Worm (Caenorhabditis elegans) whole organism, late embryonic: ENCODE data around the gene ceh-43.

Experiments used
- ceh-18 ChIP-seq: sonication (generic microtip); optimal IDR thresholded peaks from 2 replicates; lab custom pipeline; 2016; ENCODE audit warnings: missing genetic modification characterization, missing compliant biosample characterization
- fkh-10 ChIP-seq: fragments of 150-350 bp; optimal IDR thresholded peaks from 2 replicates; lab custom pipeline; 2014; ENCODE audit warnings: missing biosample characterization, missing genetic modification reagents, missing genetic modification characterization
- nfya-1 ChIP-seq: sonication (generic microtip); optimal IDR thresholded peaks from 2 replicates; lab custom pipeline; 2017; ENCODE audit warnings: missing genetic modification characterization, mild to moderate bottlenecking, missing compliant biosample characterization, antibody characterized with exemption, moderate library complexity
- nhr-11 ChIP-seq: fragments of 150-350 bp; optimal IDR thresholded peaks from 2 replicates; lab custom pipeline; 2014; ENCODE audit warnings: missing biosample characterization, missing genetic modification characterization
- unc-86 ChIP-seq: sonication (generic microtip); optimal IDR thresholded peaks from 2 replicates; lab custom pipeline; 2016; ENCODE audit warnings: missing genetic modification characterization, missing compliant biosample characterization

DNA sequence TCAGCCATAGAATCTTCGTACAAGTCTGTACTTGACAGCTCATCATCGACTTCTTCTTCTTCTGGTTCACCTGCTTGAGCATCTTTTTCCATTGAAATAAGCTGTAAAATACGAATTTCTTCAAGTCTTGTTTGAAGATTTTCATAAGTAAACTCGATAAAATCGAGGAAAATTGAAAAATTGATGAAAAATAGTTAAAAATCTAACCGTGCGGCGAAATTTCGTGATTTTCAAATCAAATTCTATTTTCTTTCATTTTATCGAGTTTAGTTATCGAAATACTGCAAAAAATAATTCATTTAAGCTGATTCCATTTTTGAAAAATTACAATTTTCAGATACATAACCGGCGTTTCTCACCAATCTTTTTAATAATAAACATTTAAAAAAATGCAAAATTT is 34.6 kb downstream of the ceh-43 start, which contains the start of gene R07E5.11:
- TF ChIP-seq fkh-10 (GFP tag; lab: Kevin White, UChicago) (no peak), unc-86 (tag; lab: Kevin White, UChicago) (no peak), nhr-11 (tag; lab: Kevin White, UChicago) (no peak), ceh-18 (tag; lab: Kevin White, UChicago) (no peak), nfya-1 (no peak)
